Fruit fly (Drosophila melanogaster): Measurements from ENCODE around the gene CG2750.

DNA sequence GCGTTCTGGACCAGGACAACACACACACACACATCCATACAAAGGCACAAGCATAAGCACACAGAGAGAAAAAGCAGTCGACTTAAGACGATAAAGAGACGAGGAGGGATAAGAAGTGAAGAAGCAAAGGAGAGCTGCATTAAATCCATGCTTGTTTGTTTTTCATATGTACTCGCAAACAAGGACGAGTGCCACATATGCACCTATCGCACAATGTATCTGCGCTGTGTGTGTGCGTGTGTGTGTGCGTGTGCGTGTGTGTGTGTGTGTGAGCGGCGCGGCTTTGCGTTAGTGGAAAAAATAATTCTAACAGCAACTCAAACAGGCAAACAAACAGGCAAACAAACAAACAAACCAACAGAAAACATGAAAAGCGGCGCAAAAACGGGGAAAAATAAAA is 12.3 kb downstream of the CG2750 start:
- TF ChIP-seq CG13296 (GFP tag; optimal IDR thresholded peaks at IDR 0.05) (no peak), Optix (GFP tag; IDR thresholded peaks at IDR 0.05) (no peak), nerfin-1 (tag; optimal IDR thresholded peaks at IDR 0.05) (no peak), gcm (GFP tag; optimal IDR thresholded peaks at IDR 0.05) (no peak)

Measured in whole organism, embryonic.